Worm (Caenorhabditis elegans) whole organism, late embryonic: ENCODE results near the gene scc-3.

ENCODE experiments used
- C38D4.7 ChIP-seq: fragments of 200-800 bp; sonication (Bioruptor generic); optimal IDR thresholded peaks from 2 replicates; lab custom pipeline; 2018; ENCODE audit warnings: mild to moderate bottlenecking, missing genetic modification characterization, moderate library complexity, missing compliant biosample characterization
- F13H6.1 ChIP-seq: sonication (generic microtip); optimal IDR thresholded peaks from 2 replicates; lab custom pipeline; 2016; ENCODE audit warnings: missing genetic modification characterization, missing compliant biosample characterization
- T23F11.4 ChIP-seq: fragments of 200-800 bp; sonication (Bioruptor generic); optimal IDR thresholded peaks from 2 replicates; lab custom pipeline; 2018; ENCODE audit warnings: mild to moderate bottlenecking, missing genetic modification characterization, missing compliant biosample characterization
- ahr-1 ChIP-seq: sonication (generic microtip); optimal IDR thresholded peaks from 2 replicates; lab custom pipeline; 2016; ENCODE audit warnings: missing genetic modification characterization, missing compliant biosample characterization
- ama-1 ChIP-seq: fragments of 150-350 bp; optimal IDR thresholded peaks from 2 replicates; lab custom pipeline; 2014
- ceh-14 ChIP-seq: sonication (generic microtip); optimal IDR thresholded peaks from 2 replicates; lab custom pipeline; 2016; ENCODE audit warnings: missing genotype, missing genetic modification characterization, missing compliant biosample characterization
- ceh-24 ChIP-seq: sonication (generic microtip); optimal IDR thresholded peaks from 2 replicates; lab custom pipeline; 2016; ENCODE audit warnings: mild to moderate bottlenecking, missing genetic modification characterization, missing compliant biosample characterization
- ceh-30 ChIP-seq: fragments of 150-350 bp; optimal IDR thresholded peaks from 2 replicates; lab custom pipeline; 2014; ENCODE audit warnings: missing biosample characterization, missing genetic modification characterization
- ceh-31 ChIP-seq: sonication (generic microtip); optimal IDR thresholded peaks from 2 replicates; lab custom pipeline; 2016; ENCODE audit warnings: missing genetic modification characterization, missing compliant biosample characterization
- ceh-34 ChIP-seq: sonication (generic microtip); optimal IDR thresholded peaks from 2 replicates; lab custom pipeline; 2016; ENCODE audit warnings: mild to moderate bottlenecking, missing genetic modification characterization, missing compliant biosample characterization
- ceh-45 ChIP-seq: fragments of 200-800 bp; sonication (Bioruptor generic); IDR thresholded peaks from 2 replicates; pipeline ENCODE4 v1.3.6; 2022; ENCODE audit warnings: missing genetic modification reagents, missing genetic modification characterization, missing compliant biosample characterization
- ceh-6 ChIP-seq: fragments of 200-800 bp; sonication (Bioruptor generic); optimal IDR thresholded peaks from 2 replicates; lab custom pipeline; 2018; ENCODE audit warnings: mild to moderate bottlenecking, missing genetic modification characterization, missing compliant biosample characterization
- che-1 ChIP-seq: sonication (generic microtip); optimal IDR thresholded peaks from 2 replicates; lab custom pipeline; 2016; ENCODE audit warnings: mild to moderate bottlenecking, missing genetic modification characterization, missing compliant biosample characterization
- dve-1 ChIP-seq: sonication (generic microtip); optimal IDR thresholded peaks from 2 replicates; lab custom pipeline; 2017; ENCODE audit warnings: antibody characterized with exemption, mild to moderate bottlenecking, missing genetic modification characterization, missing compliant biosample characterization
- elt-4 ChIP-seq: sonication (generic microtip); optimal IDR thresholded peaks from 2 replicates; lab custom pipeline; 2016; ENCODE audit warnings: missing genetic modification characterization, missing compliant biosample characterization
- ets-4 ChIP-seq: sonication (generic microtip); optimal IDR thresholded peaks from 2 replicates; lab custom pipeline; 2016; ENCODE audit warnings: missing genetic modification characterization, missing compliant biosample characterization
- hlh-13 ChIP-seq: fragments of 200-800 bp; sonication (Bioruptor generic); optimal IDR thresholded peaks from 2 replicates; lab custom pipeline; 2018; ENCODE audit warnings: mild to moderate bottlenecking, missing genetic modification characterization, missing compliant biosample characterization
- hlh-15 ChIP-seq: sonication (generic microtip); optimal IDR thresholded peaks from 2 replicates; lab custom pipeline; 2016; ENCODE audit warnings: missing genetic modification characterization, missing compliant biosample characterization
- lim-6 ChIP-seq: sonication (generic microtip); optimal IDR thresholded peaks from 2 replicates; lab custom pipeline; 2016; ENCODE audit warnings: missing genetic modification characterization, missing compliant biosample characterization
- lin-11 ChIP-seq: fragments of 200-800 bp; sonication (Bioruptor generic); optimal IDR thresholded peaks from 2 replicates; lab custom pipeline; 2018; ENCODE audit warnings: mild to moderate bottlenecking, missing genetic modification characterization, missing compliant biosample characterization
- mec-3 ChIP-seq: sonication (generic microtip); optimal IDR thresholded peaks from 2 replicates; lab custom pipeline; 2016; ENCODE audit warnings: borderline replicate concordance, missing genetic modification characterization, missing compliant biosample characterization
- nhr-232 ChIP-seq: sonication (generic microtip); optimal IDR thresholded peaks from 2 replicates; lab custom pipeline; 2016; ENCODE audit warnings: missing genetic modification characterization, missing compliant biosample characterization
- pat-9 ChIP-seq: fragments of 200-800 bp; sonication (Bioruptor generic); optimal IDR thresholded peaks from 2 replicates; lab custom pipeline; 2018; ENCODE audit warnings: mild to moderate bottlenecking, missing genetic modification characterization, moderate library complexity, missing compliant biosample characterization
- pax-1 ChIP-seq: fragments of 150-350 bp; optimal IDR thresholded peaks from 2 replicates; lab custom pipeline; 2014; ENCODE audit warnings: missing biosample characterization, missing genetic modification characterization
- pros-1 ChIP-seq: fragments of 150-350 bp; optimal IDR thresholded peaks from 2 replicates; lab custom pipeline; 2014; ENCODE audit warnings: missing biosample characterization, missing genetic modification reagents, missing genetic modification characterization
- ref-2 ChIP-seq: sonication (generic microtip); optimal IDR thresholded peaks from 2 replicates; lab custom pipeline; 2016; ENCODE audit warnings: missing genetic modification characterization, missing compliant biosample characterization
- sox-4 ChIP-seq: sonication (generic microtip); optimal IDR thresholded peaks from 2 replicates; lab custom pipeline; 2017; ENCODE audit warnings: mild to moderate bottlenecking, missing genetic modification characterization, inconsistent platforms, missing compliant biosample characterization
- syd-9 ChIP-seq: sonication (generic microtip); optimal IDR thresholded peaks from 2 replicates; lab custom pipeline; 2016; ENCODE audit warnings: mild to moderate bottlenecking, missing genetic modification characterization, moderate library complexity, missing compliant biosample characterization
- tbx-2 ChIP-seq: sonication (generic microtip); optimal IDR thresholded peaks from 2 replicates; lab custom pipeline; 2016; ENCODE audit warnings: missing genetic modification characterization, missing compliant biosample characterization
- tbx-7 ChIP-seq: sonication (generic microtip); optimal IDR thresholded peaks from 2 replicates; lab custom pipeline; 2016; ENCODE audit warnings: missing genotype, missing genetic modification characterization, missing compliant biosample characterization
- unc-3 ChIP-seq, 2 experiments: fragments of 200-800 bp in 1 of 2; sonication (Bioruptor generic) in 1 of 2; sonication (generic microtip) in 1 of 2; conservative IDR thresholded peaks in 1 of 2; optimal IDR thresholded peaks in 1 of 2; 2 replicates each; pipeline versions ENCODE4 v1.3.6 to Lab custom; 2016 to 2022; ENCODE audit warnings: missing compliant biosample characterization in 2 of 2, missing genetic modification characterization in 2 of 2, missing genetic modification reagents in 1 of 2
- unc-42 ChIP-seq: sonication (generic microtip); optimal IDR thresholded peaks from 2 replicates; lab custom pipeline; 2016; ENCODE audit warnings: missing genotype, missing genetic modification characterization, missing compliant biosample characterization
- unc-55 ChIP-seq: sonication (generic microtip); optimal IDR thresholded peaks from 2 replicates; lab custom pipeline; 2017; ENCODE audit warnings: missing biosample characterization, missing genetic modification reagents, missing genetic modification characterization
- zip-5 ChIP-seq: sonication (generic microtip); optimal IDR thresholded peaks from 2 replicates; lab custom pipeline; 2016; ENCODE audit warnings: missing genetic modification characterization, missing compliant biosample characterization
- ztf-16 ChIP-seq: sonication (generic microtip); optimal IDR thresholded peaks from 2 replicates; lab custom pipeline; 2017; ENCODE audit warnings: missing genetic modification characterization, missing compliant biosample characterization

Gene scc-3

DNA sequence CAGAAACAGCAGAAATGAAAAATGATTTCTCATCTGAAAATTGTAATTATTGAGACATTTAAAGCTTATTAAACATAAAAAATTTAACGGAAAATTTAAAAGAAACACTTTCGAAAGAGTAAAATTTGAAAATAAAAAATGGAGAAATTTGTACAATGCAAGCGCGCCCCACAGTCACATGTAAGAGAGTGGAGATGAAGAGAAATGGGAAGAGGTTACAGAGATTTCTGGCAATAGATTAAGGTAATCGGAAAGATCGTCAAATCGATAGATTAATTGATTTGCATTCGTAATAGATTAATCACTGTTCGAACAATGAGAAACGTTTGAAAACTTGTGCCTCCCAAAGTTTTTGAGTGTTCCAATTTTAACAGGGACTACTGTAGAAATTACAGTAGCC is 16.3 kb upstream of the scc-3 start, which contains the start of gene C15C8.4:
Gene C15C8.4, minus strand, starts transcription at position 33 of the 400 bp plus-strand sequence.
- TF ChIP-seq pros-1 (no peak), pat-9 (tag; lab: Kevin White, UChicago) (no peak), tbx-2 (tag; lab: Kevin White, UChicago) (no peak), che-1 (no peak), hlh-13 (GFP tag; lab: Kevin White, UChicago) (no peak), ceh-6 (GFP tag; lab: Kevin White, UChicago) (no peak), ceh-34 (tag; lab: Kevin White, UChicago) (no peak), unc-55 (GFP tag; lab: Kevin White, UChicago) (no peak), pax-1 (no peak), mec-3 (tag; lab: Kevin White, UChicago) (no peak), ceh-30 (tag; lab: Kevin White, UChicago) (no peak), tbx-7 (tag; lab: Kevin White, UChicago) (no peak), unc-3 (GFP tag; conservative IDR thresholded peaks at IDR 0.05; lab: Robert Waterston, UW) (no peak), unc-3 (tag; optimal IDR thresholded peaks at IDR 0.05; lab: Kevin White, UChicago) (no peak), syd-9 (no peak), unc-42 (no peak), C38D4.7 (GFP tag; lab: Kevin White, UChicago) (no peak), dve-1 (tag; lab: Kevin White, UChicago) (no peak)
- TF ChIP-seq, all 69 proteins: peak for 0

DNA sequence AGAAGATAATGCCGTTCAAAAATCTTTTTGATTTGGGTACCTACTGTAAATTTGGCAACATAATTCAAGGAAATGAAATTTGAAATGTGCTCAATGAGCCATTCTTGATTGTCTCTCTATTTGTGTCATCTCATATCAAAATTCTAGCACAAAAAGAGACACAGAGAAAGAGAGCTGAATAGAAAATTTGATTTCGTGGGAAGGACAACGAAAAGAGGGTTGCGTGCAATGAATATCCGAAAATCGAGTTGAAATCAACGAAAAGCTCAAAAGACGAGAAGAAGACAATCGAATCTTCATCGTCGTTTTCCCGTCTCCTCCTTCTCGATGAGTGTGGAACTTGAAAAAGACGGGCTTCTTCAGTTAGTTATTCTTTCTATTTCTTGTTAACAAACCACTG is 15.9 kb upstream of the scc-3 start, which contains the start of gene C15C8.5:
Gene C15C8.5, plus strand, starts transcription at position 152 of the 400 bp plus-strand sequence.
- TF ChIP-seq lim-6: no peak
- TF ChIP-seq unc-42: peak; percentile 97
- TF ChIP-seq pros-1: no peak
- TF ChIP-seq ceh-24 (tag; lab: Kevin White, UChicago): no peak
- no peak for TF ChIP-seq elt-4 (tag; lab: Kevin White, UChicago)

DNA sequence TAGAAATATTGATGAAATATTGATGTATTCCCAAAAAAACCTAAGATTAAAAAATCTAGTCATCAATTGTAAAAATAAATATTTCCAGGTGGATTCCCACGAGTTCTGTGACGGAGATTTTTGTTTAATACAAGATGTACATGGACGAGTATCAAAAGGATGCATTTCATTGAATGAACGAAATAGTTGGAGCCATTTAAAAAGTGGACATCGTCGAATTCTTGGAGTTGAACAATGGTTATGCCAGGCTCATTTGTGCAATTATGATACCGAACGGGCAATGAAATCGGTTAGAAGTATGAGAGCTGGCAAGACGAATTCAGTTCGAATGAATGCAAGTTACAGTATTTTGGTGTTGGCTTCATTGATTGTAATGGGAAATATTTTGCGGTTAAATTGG is 14.2 kb upstream of the scc-3 start:
- TF ChIP-seq ceh-24 (tag; lab: Kevin White, UChicago): no peak
- TF ChIP-seq ahr-1 (tag; lab: Kevin White, UChicago): no peak
- TF ChIP-seq ztf-16: no peak
- no peak for TF ChIP-seq nhr-232 (tag; lab: Kevin White, UChicago)
- no peak for TF ChIP-seq pax-1
- no peak for TF ChIP-seq T23F11.4 (GFP tag; lab: Kevin White, UChicago)
- TF ChIP-seq pat-9 (tag; lab: Kevin White, UChicago): no peak
- no peak for TF ChIP-seq ama-1 (lab: Kevin White, UChicago)
- TF ChIP-seq syd-9: no peak
- no peak for TF ChIP-seq lin-11 (tag; lab: Kevin White, UChicago)
- TF ChIP-seq hlh-15: no peak
- no peak for TF ChIP-seq tbx-7 (tag; lab: Kevin White, UChicago)
- no peak for TF ChIP-seq F13H6.1 (tag; lab: Kevin White, UChicago)
- TF ChIP-seq unc-3 (GFP tag; conservative IDR thresholded peaks at IDR 0.05; lab: Robert Waterston, UW): no peak
- no peak for TF ChIP-seq unc-3 (tag; optimal IDR thresholded peaks at IDR 0.05; lab: Kevin White, UChicago)
- no peak for TF ChIP-seq ref-2 (tag; lab: Kevin White, UChicago)

DNA sequence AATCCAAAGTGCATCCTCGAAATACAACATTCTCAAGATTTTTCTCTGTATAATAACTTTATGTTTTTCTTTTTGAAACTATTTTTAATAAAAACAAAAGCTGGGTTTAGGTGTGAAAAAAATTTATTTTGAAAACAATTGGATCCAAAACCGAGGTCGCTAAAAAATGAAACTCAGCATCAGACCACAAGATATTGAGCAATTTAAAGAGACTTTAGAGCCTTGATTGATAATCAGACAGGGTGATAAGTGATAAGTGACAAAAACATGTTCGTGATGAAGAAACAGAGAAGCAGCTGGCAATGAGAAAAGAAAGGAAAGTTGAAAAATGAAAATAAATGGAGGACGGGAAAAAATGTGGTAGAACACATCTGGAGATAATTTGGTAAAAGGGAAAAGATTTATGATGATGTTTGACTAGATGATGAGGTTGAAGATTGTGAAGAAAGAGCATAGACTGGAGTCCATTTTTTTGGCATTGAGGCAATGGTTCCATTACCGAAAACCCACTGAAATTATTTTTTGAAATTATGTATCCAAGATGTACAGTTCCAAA is 12.2 kb upstream of the scc-3 start, which contains the start of gene C15C8.6:
Gene C15C8.6, minus strand, starts transcription at position 51 of the 556 bp plus-strand sequence.
- TF ChIP-seq F13H6.1 (tag; lab: Kevin White, UChicago) (no peak), che-1 (no peak), zip-5 (no peak), sox-4 (tag; lab: Kevin White, UChicago) (no peak), ceh-14 (no peak), ceh-45 (GFP tag; lab: Robert Waterston, UW) (no peak), ceh-31 (tag; lab: Kevin White, UChicago) (no peak), ets-4 (tag; lab: Kevin White, UChicago) (no peak)
- TF ChIP-seq, all 69 proteins: peak for 0
